Fruit fly (Drosophila melanogaster) Kc167 (cell line): Measurements from ENCODE around the gene Srp19.

Source experiments
- Sin3A ChIP-seq: fragments of >200 bp; optimal IDR thresholded peaks from 2 replicates; lab custom pipeline; 2018; ENCODE audit warnings: missing external identifiers
- h ChIP-seq: fragments of >200 bp; optimal IDR thresholded peaks from 3 replicates; lab custom pipeline; 2018; ENCODE audit warnings: missing external identifiers
- psq ChIP-seq: fragments of >200 bp; optimal IDR thresholded peaks from 2 replicates; lab custom pipeline; 2017; ENCODE audit warnings: missing external identifiers
- ttk ChIP-seq: sonication (Bioruptor generic); optimal IDR thresholded peaks from 2 replicates; lab custom pipeline; 2017; ENCODE audit warnings: missing external identifiers

- TF ChIP-seq psq (no peak), ttk (lab: Kevin White, UChicago) (no peak), h (lab: Kevin White, UChicago) (no peak), Sin3A (lab: Kevin White, UChicago) (no peak)
Measured at dm6 chr3L:7371290-7371689, 23.5 kb upstream of the Srp19 start.
